Worm (Caenorhabditis elegans) whole organism, L1 larva: ENCODE measurements around the gene C24H11.2.

ENCODE experiments used
- ama-1 ChIP-seq: fragments of 150-350 bp; optimal IDR thresholded peaks from 2 replicates; lab custom pipeline; 2014
- ceh-88 ChIP-seq: fragments of 200-800 bp; sonication (Bioruptor generic); IDR thresholded peaks from 2 replicates; pipeline ENCODE4 v1.3.6; 2022; ENCODE audit warnings: missing genetic modification characterization, missing compliant biosample characterization
- lin-15B ChIP-seq: fragments of 150-350 bp; sonication (generic microtip); optimal IDR thresholded peaks from 3 replicates; lab custom pipeline; 2014; ENCODE audit warnings: missing biosample characterization, missing genetic modification characterization
- lir-3 ChIP-seq: sonication (generic microtip); optimal IDR thresholded peaks from 2 replicates; lab custom pipeline; 2016; ENCODE audit warnings: mild to moderate bottlenecking, missing genetic modification characterization, moderate library complexity, missing compliant biosample characterization; ENCODE audit not compliant: poor library complexity
- nhr-28 ChIP-seq: fragments of 150-350 bp; optimal IDR thresholded peaks from 2 replicates; lab custom pipeline; 2014; ENCODE audit warnings: missing biosample characterization, missing genetic modification characterization
- ztf-11 ChIP-seq, 2 experiments: sonication (generic microtip); optimal IDR thresholded peaks; 2 replicates each; lab custom pipeline; 2016 to 2017; ENCODE audit warnings: missing genetic modification characterization in 2 of 2, missing biosample characterization in 1 of 2, missing compliant biosample characterization in 1 of 2

DNA sequence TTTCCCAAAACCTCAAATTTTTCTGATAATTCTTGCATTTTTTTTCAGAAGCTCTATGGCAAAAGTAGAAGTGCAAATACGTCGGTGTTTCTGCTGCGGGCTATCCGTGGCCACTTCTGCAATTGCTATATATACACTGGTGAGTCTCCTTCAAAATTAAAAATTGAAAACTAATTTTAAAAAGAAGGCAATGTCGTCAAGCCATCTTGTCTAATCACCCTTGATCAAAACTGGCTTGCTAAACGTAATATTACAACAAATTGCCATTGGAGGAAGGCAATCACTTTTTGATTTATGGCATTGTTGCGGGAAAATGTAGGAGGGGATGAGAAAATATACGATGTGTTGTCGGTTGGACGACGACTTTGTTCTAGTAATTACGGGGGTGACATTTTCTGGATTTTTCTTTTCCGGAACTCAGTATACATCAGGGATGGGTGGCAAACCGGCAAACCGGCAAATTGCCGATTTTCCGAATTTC, 24.4 kb upstream of the C24H11.2 start, which contains the start of gene C18D11.1:
- TF ChIP-seq nhr-28 = no peak
- TF ChIP-seq ceh-88 (GFP tag; lab: Robert Waterston, UW) = no peak
- no peak for TF ChIP-seq ama-1 (lab: Kevin White, UChicago)
- no peak for TF ChIP-seq lin-15B
- no peak for TF ChIP-seq ztf-11 (tag; optimal IDR thresholded peaks at IDR 0.05; lab: Kevin White, UChicago)
- no peak for TF ChIP-seq lir-3 (tag; lab: Kevin White, UChicago)
